Fruit fly (Drosophila melanogaster) whole organism, embryonic: Measurements from ENCODE around the gene CG13893.

Experiments
- Aef1 ChIP-seq: fragments of 200-800 bp; sonication (Bioruptor generic); IDR thresholded peaks from 3 replicates; pipeline ENCODE4 v1.3.6; 2022; ENCODE audit warnings: missing biosample characterization, missing genetic modification characterization
- CG10209 ChIP-seq: fragments of 200-800 bp; sonication (Bioruptor generic); optimal IDR thresholded peaks from 3 replicates; lab custom pipeline; 2017; ENCODE audit warnings: missing biosample characterization, mild to moderate bottlenecking, missing genetic modification characterization, missing genetic modification reagents
- CG10321 ChIP-seq: fragments of 200-800 bp; sonication (Bioruptor generic); IDR thresholded peaks from 2 replicates; pipeline ENCODE4 v1.3.6; 2022; ENCODE audit warnings: missing biosample characterization, missing genetic modification characterization
- CG10654 ChIP-seq: fragments of 200-800 bp; sonication (Bioruptor generic); optimal IDR thresholded peaks from 2 replicates; lab custom pipeline; 2016; ENCODE audit warnings: missing biosample characterization, missing genetic modification characterization
- CG11085 ChIP-seq: fragments of 200-800 bp; sonication (Bioruptor generic); IDR thresholded peaks from 2 replicates; pipeline ENCODE4 v1.3.6; 2022; ENCODE audit warnings: missing biosample characterization, missing genetic modification characterization
- CG11398 ChIP-seq: fragments of 200-800 bp; sonication (Bioruptor generic); optimal IDR thresholded peaks from 2 replicates; lab custom pipeline; 2016; ENCODE audit warnings: missing biosample characterization, missing genetic modification characterization
- CG11504 ChIP-seq: fragments of 200-800 bp; sonication (Bioruptor generic); optimal IDR thresholded peaks from 3 replicates; lab custom pipeline; 2019; ENCODE audit warnings: missing biosample characterization, mild to moderate bottlenecking, missing genetic modification characterization, moderate library complexity
- CG15269 ChIP-seq: fragments of 200-800 bp; sonication (Bioruptor generic); optimal IDR thresholded peaks from 2 replicates; lab custom pipeline; 2018; ENCODE audit warnings: missing biosample characterization, mild to moderate bottlenecking, missing genetic modification characterization, moderate library complexity
- CG1792 ChIP-seq: fragments of 200-800 bp; sonication (Bioruptor generic); optimal IDR thresholded peaks from 2 replicates; lab custom pipeline; 2016; ENCODE audit warnings: missing biosample characterization, missing genetic modification characterization
- CG18764 ChIP-seq: fragments of 200-800 bp; sonication (Bioruptor generic); optimal IDR thresholded peaks from 3 replicates; lab custom pipeline; 2016; ENCODE audit warnings: missing biosample characterization, missing genetic modification characterization
- CG2875 ChIP-seq: fragments of 200-800 bp; sonication (Bioruptor generic); optimal IDR thresholded peaks from 2 replicates; lab custom pipeline; 2017; ENCODE audit warnings: missing biosample characterization, mild to moderate bottlenecking, missing genetic modification characterization, missing genetic modification reagents
- CG32532 ChIP-seq: fragments of 200-800 bp; sonication (Bioruptor generic); IDR thresholded peaks from 2 replicates; pipeline ENCODE4 v1.3.6; 2022; ENCODE audit warnings: missing biosample characterization, missing genetic modification characterization
- CG4328 ChIP-seq: fragments of 200-800 bp; sonication (Bioruptor generic); optimal IDR thresholded peaks from 3 replicates; lab custom pipeline; 2017; ENCODE audit warnings: missing biosample characterization, missing genetic modification reagents, missing genetic modification characterization
- CG7357 ChIP-seq: fragments of 200-800 bp; sonication (Bioruptor generic); IDR thresholded peaks from 3 replicates; pipeline ENCODE4 v1.3.6; 2022; ENCODE audit warnings: missing biosample characterization, missing genetic modification characterization
- CG9817 ChIP-seq: fragments of 200-800 bp; sonication (Bioruptor generic); optimal IDR thresholded peaks from 2 replicates; lab custom pipeline; 2018; ENCODE audit warnings: missing biosample characterization, mild to moderate bottlenecking, missing genetic modification characterization, moderate library complexity
- E2f1 ChIP-seq: fragments of 200-800 bp; sonication (Bioruptor generic); IDR thresholded peaks from 2 replicates; pipeline ENCODE4 v1.3.6; 2022; ENCODE audit warnings: missing biosample characterization, missing genetic modification characterization
- Gug ChIP-seq: fragments of 200-800 bp; sonication (Bioruptor generic); IDR thresholded peaks from 4 replicates; pipeline ENCODE4 v1.3.6; 2022; ENCODE audit warnings: missing biosample characterization, missing genetic modification characterization
- HLH4C ChIP-seq: fragments of 200-800 bp; sonication (Bioruptor generic); IDR thresholded peaks from 3 replicates; pipeline ENCODE4 v1.3.6; 2022; ENCODE audit warnings: missing biosample characterization, missing genetic modification characterization; ENCODE audit not compliant: partially characterized antibody
- Hr39 ChIP-seq: fragments of >200 bp; optimal IDR thresholded peaks from 2 replicates; lab custom pipeline; 2017
- Kr ChIP-seq: fragments of 200-800 bp; sonication (Bioruptor generic); optimal IDR thresholded peaks from 2 replicates; lab custom pipeline; 2017; ENCODE audit warnings: missing biosample characterization, mild to moderate bottlenecking, missing genetic modification characterization
- Lim3 ChIP-seq: fragments of 200-800 bp; sonication (Bioruptor generic); IDR thresholded peaks from 2 replicates; pipeline ENCODE4 v1.3.6; 2022; ENCODE audit warnings: missing biosample characterization, missing genetic modification characterization
- NFAT ChIP-seq: fragments of 200-800 bp; sonication (Bioruptor generic); IDR thresholded peaks from 2 replicates; pipeline ENCODE4 v1.3.6; 2022; ENCODE audit warnings: missing biosample characterization, missing genetic modification characterization
- Nf-YB ChIP-seq: fragments of 200-800 bp; sonication (Bioruptor generic); optimal IDR thresholded peaks from 3 replicates; lab custom pipeline; 2019; ENCODE audit warnings: missing biosample characterization, mild to moderate bottlenecking, missing genetic modification characterization, moderate library complexity
- NfI ChIP-seq: fragments of 200-800 bp; sonication (Bioruptor generic); optimal IDR thresholded peaks from 3 replicates; lab custom pipeline; 2018; ENCODE audit warnings: missing biosample characterization, mild to moderate bottlenecking, missing genetic modification characterization, moderate library complexity
- Pdp1 ChIP-seq, 2 experiments: fragments of 200-800 bp; sonication (Bioruptor generic); optimal IDR thresholded peaks; 3 replicates each; lab custom pipeline; 2016; ENCODE audit warnings: missing biosample characterization in 2 of 2, missing genetic modification characterization in 2 of 2, mild to moderate bottlenecking in 1 of 2, moderate library complexity in 1 of 2
- Rfx ChIP-seq: fragments of 200-800 bp; sonication (Bioruptor generic); IDR thresholded peaks from 2 replicates; pipeline ENCODE4 v1.3.6; 2022; ENCODE audit warnings: missing biosample characterization, missing genetic modification characterization
- bab2 ChIP-seq: fragments of 200-800 bp; sonication (Bioruptor generic); optimal IDR thresholded peaks from 2 replicates; lab custom pipeline; 2016; ENCODE audit warnings: missing biosample characterization, missing genetic modification characterization
- bowl ChIP-seq: fragments of 200-800 bp; sonication (Bioruptor generic); IDR thresholded peaks from 2 replicates; pipeline ENCODE4 v1.3.6; 2022; ENCODE audit warnings: missing biosample characterization, missing genetic modification characterization
- cad ChIP-seq: fragments of >200 bp; optimal IDR thresholded peaks from 2 replicates; lab custom pipeline; 2017; ENCODE audit warnings: missing biosample characterization, missing genetic modification characterization
- corto ChIP-seq: fragments of 200-800 bp; sonication (Bioruptor generic); optimal IDR thresholded peaks from 2 replicates; lab custom pipeline; 2016; ENCODE audit warnings: missing biosample characterization, mild to moderate bottlenecking, missing genetic modification characterization, moderate library complexity
- da ChIP-seq: fragments of 200-800 bp; sonication (Bioruptor generic); optimal IDR thresholded peaks from 2 replicates; lab custom pipeline; 2016; ENCODE audit warnings: missing biosample characterization, missing genetic modification characterization
- eyg ChIP-seq: fragments of 200-800 bp; sonication (Bioruptor generic); optimal IDR thresholded peaks from 3 replicates; lab custom pipeline; 2016; ENCODE audit warnings: missing biosample characterization, missing genetic modification characterization
- ftz-f1 ChIP-seq: fragments of 200-800 bp; sonication (Bioruptor generic); optimal IDR thresholded peaks from 2 replicates; lab custom pipeline; 2016; ENCODE audit warnings: missing biosample characterization, missing genetic modification characterization
- grau ChIP-seq: fragments of 200-800 bp; optimal IDR thresholded peaks from 3 replicates; lab custom pipeline; 2019; ENCODE audit warnings: missing biosample characterization, mild to moderate bottlenecking, missing genetic modification characterization, moderate library complexity
- grn ChIP-seq: fragments of 200-800 bp; sonication (Bioruptor generic); optimal IDR thresholded peaks from 3 replicates; lab custom pipeline; 2017; ENCODE audit warnings: missing biosample characterization, missing genetic modification characterization
- jing ChIP-seq: fragments of 200-800 bp; sonication (Bioruptor generic); optimal IDR thresholded peaks from 2 replicates; lab custom pipeline; 2018; ENCODE audit warnings: missing biosample characterization, mild to moderate bottlenecking, missing genetic modification characterization
- ken ChIP-seq: fragments of 200-800 bp; sonication (Bioruptor generic); IDR thresholded peaks from 3 replicates; pipeline ENCODE4 v1.3.6; 2022; ENCODE audit warnings: missing biosample characterization, missing genetic modification characterization
- lilli ChIP-seq: fragments of 200-800 bp; sonication (Bioruptor generic); optimal IDR thresholded peaks from 3 replicates; lab custom pipeline; 2016; ENCODE audit warnings: missing biosample characterization, missing genetic modification characterization
- mld ChIP-seq: fragments of 200-800 bp; sonication (Bioruptor generic); IDR thresholded peaks from 3 replicates; pipeline ENCODE4 v1.3.6; 2022; ENCODE audit warnings: missing biosample characterization, missing genetic modification characterization; ENCODE audit not compliant: partially characterized antibody
- nmo ChIP-seq: fragments of 200-800 bp; sonication (Bioruptor generic); optimal IDR thresholded peaks from 2 replicates; lab custom pipeline; 2018; ENCODE audit warnings: missing biosample characterization, mild to moderate bottlenecking, missing genetic modification characterization, moderate library complexity
- nom ChIP-seq: fragments of 200-800 bp; sonication (Bioruptor generic); optimal IDR thresholded peaks from 2 replicates; lab custom pipeline; 2017; ENCODE audit warnings: missing biosample characterization, missing genetic modification characterization, mild to moderate bottlenecking, moderate library complexity, missing genetic modification reagents
- org-1 ChIP-seq: fragments of 200-800 bp; sonication (Bioruptor generic); optimal IDR thresholded peaks from 2 replicates; lab custom pipeline; 2017; ENCODE audit warnings: missing biosample characterization, missing genetic modification characterization
- rib ChIP-seq: fragments of 200-800 bp; sonication (Bioruptor generic); IDR thresholded peaks from 2 replicates; pipeline ENCODE4 v1.3.6; 2022; ENCODE audit warnings: missing biosample characterization, missing genetic modification characterization
- salm ChIP-seq: fragments of 200-800 bp; sonication (Bioruptor generic); optimal IDR thresholded peaks from 2 replicates; lab custom pipeline; 2018; ENCODE audit warnings: missing biosample characterization, mild to moderate bottlenecking, missing genetic modification characterization
- sim ChIP-seq: fragments of 200-800 bp; sonication (Bioruptor generic); IDR thresholded peaks from 2 replicates; pipeline ENCODE4 v1.3.6; 2022; ENCODE audit warnings: missing biosample characterization, missing genetic modification characterization
- sisA ChIP-seq: fragments of 200-800 bp; sonication (Bioruptor generic); IDR thresholded peaks from 2 replicates; pipeline ENCODE4 v1.3.6; 2022; ENCODE audit warnings: missing biosample characterization, missing genetic modification characterization
- sug ChIP-seq: fragments of 200-800 bp; optimal IDR thresholded peaks from 2 replicates; lab custom pipeline; 2019; ENCODE audit warnings: missing biosample characterization, mild to moderate bottlenecking, missing genetic modification characterization, moderate library complexity
- tap ChIP-seq: fragments of 200-800 bp; optimal IDR thresholded peaks from 3 replicates; lab custom pipeline; 2019; ENCODE audit warnings: missing biosample characterization, mild to moderate bottlenecking, missing genetic modification characterization, moderate library complexity
- wek ChIP-seq: fragments of 200-800 bp; sonication (Bioruptor generic); optimal IDR thresholded peaks from 3 replicates; lab custom pipeline; 2018; ENCODE audit warnings: missing biosample characterization, mild to moderate bottlenecking, missing genetic modification characterization, moderate library complexity

Gene CG13893

dm6 chr3L:627819-628601 lies 24.2 kb upstream of the CG13893 start (continued):
- peak; percentile 31 for TF ChIP-seq CG15269 (tag; lab: Kevin White, UChicago)
- peak; percentile 67 for TF ChIP-seq grn
- TF ChIP-seq CG10654 (GFP tag; lab: Kevin White, UChicago): peak; percentile 17
- TF ChIP-seq sug (tag; lab: Kevin White, UChicago): peak; percentile 94
- no peak for TF ChIP-seq Kr
- no peak for TF ChIP-seq sim
- peak; percentile 64 for TF ChIP-seq lilli (GFP tag; lab: Kevin White, UChicago)
- TF ChIP-seq eyg: no peak
- peak; percentile 55 for TF ChIP-seq nom (GFP tag; lab: Kevin White, UChicago)
- TF ChIP-seq bowl (GFP tag; lab: Robert Waterston, UW): no peak; the same call in 1 of the 2 replicates
- TF ChIP-seq NfI: peak; percentile 55
- TF ChIP-seq CG32532 (GFP tag; lab: Robert Waterston, UW): peak; percentile 48
- TF ChIP-seq ftz-f1: peak; percentile 89
- peak; percentile 25 for TF ChIP-seq CG11504 (tag; lab: Kevin White, UChicago)
- peak; percentile 24 for TF ChIP-seq org-1
- TF ChIP-seq wek (GFP tag; lab: Kevin White, UChicago): no peak
- peak; percentile 77; the same call in 1 of the 2 replicates for TF ChIP-seq Rfx
- peak; percentile 6 for TF ChIP-seq nmo (GFP tag; lab: Kevin White, UChicago)
- no peak for TF ChIP-seq salm (tag; lab: Kevin White, UChicago)
- no peak for TF ChIP-seq HLH4C (GFP tag; lab: Robert Waterston, UW)
- TF ChIP-seq Nf-YB: peak; percentile 30
- TF ChIP-seq sisA: peak; percentile 58
- TF ChIP-seq CG9817 (tag; lab: Kevin White, UChicago): peak; percentile 51
- no peak for TF ChIP-seq da
- TF ChIP-seq CG4328 (GFP tag; lab: Kevin White, UChicago): no peak
- no peak for TF ChIP-seq CG11398 (GFP tag; lab: Kevin White, UChicago)
- TF ChIP-seq NFAT (GFP tag; lab: Robert Waterston, UW): peak; percentile 63
- peak; percentile 44 for TF ChIP-seq bab2 (GFP tag; lab: Kevin White, UChicago)
- peak; percentile 19 for TF ChIP-seq tap (tag; lab: Kevin White, UChicago)
- TF ChIP-seq CG10321 (GFP tag; lab: Robert Waterston, UW): peak; percentile 46; the same call in 1 of the 2 replicates
- 0 out of 2 replicates have a peak, but pooled peaks have one; percentile 19 for TF ChIP-seq CG11085 (GFP tag; lab: Robert Waterston, UW)
- TF ChIP-seq CG2875 (GFP tag; lab: Kevin White, UChicago): peak; percentile 35
- TF ChIP-seq Gug (GFP tag; lab: Robert Waterston, UW): peak; percentile 76; the same call in 1 of the 4 replicates
- peak; percentile 41 for TF ChIP-seq CG10209 (GFP tag; lab: Kevin White, UChicago)
- TF ChIP-seq ken (GFP tag; lab: Robert Waterston, UW): peak; percentile 40; the same call in 1 of the 3 replicates
- TF ChIP-seq CG7357 (GFP tag; lab: Robert Waterston, UW): peak; percentile 61; the same call in 2 of the 3 replicates
- no peak for TF ChIP-seq jing (GFP tag; lab: Kevin White, UChicago)
- no peak for TF ChIP-seq corto (GFP tag; lab: Kevin White, UChicago)
- no peak for TF ChIP-seq cad (GFP tag; lab: Kevin White, UChicago)
- TF ChIP-seq CG18764 (GFP tag; lab: Kevin White, UChicago): peak; percentile 7
- TF ChIP-seq Pdp1 (GFP tag; optimal IDR thresholded peaks at IDR 0.05; lab: Kevin White, UChicago): peak; percentile 27 to 77
- TF ChIP-seq Aef1 (GFP tag; lab: Robert Waterston, UW): peak; percentile 86
- peak; percentile 52 for TF ChIP-seq CG1792 (GFP tag; lab: Kevin White, UChicago)
- no peak for TF ChIP-seq Hr39 (lab: Kevin White, UChicago)
- no peak for TF ChIP-seq Lim3
- TF ChIP-seq rib (GFP tag; lab: Robert Waterston, UW): peak; percentile 82; the same call in 1 of the 2 replicates
- peak; percentile 31 for TF ChIP-seq grau (tag; lab: Kevin White, UChicago)
- TF ChIP-seq mld (GFP tag; lab: Robert Waterston, UW): no peak
- TF ChIP-seq E2f1 (GFP tag; lab: Robert Waterston, UW): peak; percentile 41; the same call in 1 of the 2 replicates
